Fruit fly (Drosophila melanogaster) whole organism, prepupa: Measurements from ENCODE around the gene CG15740.

Source experiments
- CG7368 ChIP-seq: fragments of 200-800 bp; sonication (Bioruptor generic); optimal IDR thresholded peaks from 3 replicates; lab custom pipeline; 2016; ENCODE audit warnings: missing biosample characterization, missing genetic modification characterization
- Eip78C ChIP-seq: fragments of 200-800 bp; sonication (Bioruptor generic); peaks from one replicate; lab custom pipeline; 2016; ENCODE audit warnings: missing biosample characterization, missing genetic modification characterization
- Lpt ChIP-seq: fragments of 200-800 bp; sonication (Bioruptor generic); optimal IDR thresholded peaks from 3 replicates; lab custom pipeline; 2016; ENCODE audit warnings: missing biosample characterization, missing genetic modification characterization
- OdsH ChIP-seq: fragments of 200-800 bp; sonication (Bioruptor generic); optimal IDR thresholded peaks from 3 replicates; lab custom pipeline; 2016; ENCODE audit warnings: missing biosample characterization, missing genetic modification characterization
- Sox102F ChIP-seq: fragments of 200-800 bp; sonication (Bioruptor generic); optimal IDR thresholded peaks from 2 replicates; lab custom pipeline; 2016; ENCODE audit warnings: missing biosample characterization, mild to moderate bottlenecking, missing genetic modification characterization
- vri ChIP-seq: fragments of 200-800 bp; sonication (Bioruptor generic); optimal IDR thresholded peaks from 3 replicates; lab custom pipeline; 2016; ENCODE audit warnings: missing biosample characterization, mild to moderate bottlenecking, missing genetic modification characterization

dm6 chrX:11877165-11877564 is 31.3 kb upstream of the CG15740 start, which contains the start of gene CG10352:
- TF ChIP-seq Lpt (GFP tag; lab: Kevin White, UChicago) (no peak), Eip78C (GFP tag; lab: Kevin White, UChicago) (peak; percentile 18), vri (GFP tag; lab: Kevin White, UChicago) (no peak), CG7368 (GFP tag; lab: Kevin White, UChicago) (no peak), Sox102F (GFP tag; lab: Kevin White, UChicago) (no peak), OdsH (GFP tag; lab: Kevin White, UChicago) (no peak)
